Fruit fly (Drosophila melanogaster) whole organism, embryonic: Measurements from ENCODE around the gene CG17754.

Experiments used
- BEAF-32 ChIP-seq: fragments of 200-800 bp; sonication (Bioruptor generic); optimal IDR thresholded peaks from 3 replicates; lab custom pipeline; 2017; ENCODE audit warnings: missing biosample characterization, missing genetic modification characterization, mild to moderate bottlenecking, moderate library complexity, missing genetic modification reagents
- CG10209 ChIP-seq: fragments of 200-800 bp; sonication (Bioruptor generic); optimal IDR thresholded peaks from 3 replicates; lab custom pipeline; 2017; ENCODE audit warnings: missing biosample characterization, mild to moderate bottlenecking, missing genetic modification characterization, missing genetic modification reagents
- CG10366 ChIP-seq: fragments of 200-800 bp; sonication (Bioruptor generic); IDR thresholded peaks from 2 replicates; pipeline ENCODE4 v1.3.6; 2022; ENCODE audit warnings: missing biosample characterization, missing genetic modification characterization
- CG10959 ChIP-seq: fragments of 200-800 bp; sonication (Bioruptor generic); IDR thresholded peaks from 2 replicates; pipeline ENCODE4 v1.3.6; 2022; ENCODE audit warnings: missing biosample characterization, missing genetic modification characterization
- CG1233 ChIP-seq: fragments of 200-800 bp; sonication (Bioruptor generic); optimal IDR thresholded peaks from 4 replicates; lab custom pipeline; 2018; ENCODE audit warnings: missing biosample characterization, mild to moderate bottlenecking, missing genetic modification characterization
- CG12391 ChIP-seq: fragments of 200-800 bp; sonication (Bioruptor generic); optimal IDR thresholded peaks from 3 replicates; lab custom pipeline; 2018; ENCODE audit warnings: missing biosample characterization, mild to moderate bottlenecking, missing genetic modification characterization, moderate library complexity
- CG14710 ChIP-seq: fragments of 200-800 bp; sonication (Bioruptor generic); optimal IDR thresholded peaks from 3 replicates; lab custom pipeline; 2019; ENCODE audit warnings: missing biosample characterization, mild to moderate bottlenecking, missing genetic modification characterization, moderate library complexity
- CG15601 ChIP-seq: fragments of 200-800 bp; sonication (Bioruptor generic); optimal IDR thresholded peaks from 3 replicates; lab custom pipeline; 2019; ENCODE audit warnings: missing biosample characterization, mild to moderate bottlenecking, missing genetic modification characterization, moderate library complexity
- CG1602 ChIP-seq: fragments of 200-800 bp; sonication (Bioruptor generic); optimal IDR thresholded peaks from 3 replicates; lab custom pipeline; 2016; ENCODE audit warnings: missing biosample characterization, missing genetic modification characterization
- CG17328 ChIP-seq: fragments of 200-800 bp; sonication (Bioruptor generic); IDR thresholded peaks from 2 replicates; pipeline ENCODE4 v1.3.6; 2022; ENCODE audit warnings: missing biosample characterization, missing genetic modification characterization
- CG17359 ChIP-seq: fragments of 200-800 bp; sonication (Bioruptor generic); optimal IDR thresholded peaks from 3 replicates; lab custom pipeline; 2018; ENCODE audit warnings: missing biosample characterization, mild to moderate bottlenecking, missing genetic modification characterization, moderate library complexity
- CG2120 ChIP-seq: fragments of 200-800 bp; sonication (Bioruptor generic); optimal IDR thresholded peaks from 3 replicates; lab custom pipeline; 2016; ENCODE audit warnings: missing biosample characterization, missing genetic modification characterization
- CG2678 ChIP-seq: fragments of 200-800 bp; sonication (Bioruptor generic); optimal IDR thresholded peaks from 3 replicates; lab custom pipeline; 2019; ENCODE audit warnings: missing biosample characterization, mild to moderate bottlenecking, missing genetic modification characterization, moderate library complexity
- CG6765 ChIP-seq: fragments of 200-800 bp; sonication (Bioruptor generic); optimal IDR thresholded peaks from 3 replicates; lab custom pipeline; 2017; ENCODE audit warnings: missing biosample characterization, mild to moderate bottlenecking, missing genetic modification characterization
- CG7556 ChIP-seq: fragments of 200-800 bp; sonication (Bioruptor generic); optimal IDR thresholded peaks from 2 replicates; lab custom pipeline; 2017; ENCODE audit warnings: missing biosample characterization, mild to moderate bottlenecking, missing genetic modification characterization
- CG7786 ChIP-seq: fragments of 200-800 bp; sonication (Bioruptor generic); optimal IDR thresholded peaks from 2 replicates; lab custom pipeline; 2016; ENCODE audit warnings: missing biosample characterization, missing genetic modification characterization
- CG8388 ChIP-seq: fragments of 200-800 bp; sonication (Bioruptor generic); optimal IDR thresholded peaks from 2 replicates; lab custom pipeline; 2019; ENCODE audit warnings: missing biosample characterization, mild to moderate bottlenecking, missing genetic modification characterization, moderate library complexity
- CG8944 ChIP-seq: fragments of 200-800 bp; sonication (Bioruptor generic); optimal IDR thresholded peaks from 3 replicates; lab custom pipeline; 2016; ENCODE audit warnings: missing biosample characterization, missing genetic modification characterization
- CG9727 ChIP-seq: fragments of 200-800 bp; sonication (Bioruptor generic); optimal IDR thresholded peaks from 3 replicates; lab custom pipeline; 2017; ENCODE audit warnings: missing biosample characterization, mild to moderate bottlenecking, missing genetic modification characterization
- Chrac-16 ChIP-seq: fragments of 200-800 bp; sonication (Bioruptor generic); optimal IDR thresholded peaks from 3 replicates; lab custom pipeline; 2016; ENCODE audit warnings: missing biosample characterization, missing genetic modification characterization
- Dip2 ChIP-seq: fragments of 200-800 bp; sonication (Bioruptor generic); IDR thresholded peaks from 2 replicates; pipeline ENCODE4 v1.3.6; 2022; ENCODE audit warnings: missing biosample characterization, missing genetic modification characterization
- Hmr ChIP-seq: fragments of 200-800 bp; sonication (Bioruptor generic); optimal IDR thresholded peaks from 3 replicates; lab custom pipeline; 2017; ENCODE audit warnings: mild to moderate bottlenecking, missing biosample characterization, missing genetic modification reagents, missing genetic modification characterization
- Hr3 ChIP-seq: fragments of 200-800 bp; sonication (Bioruptor generic); optimal IDR thresholded peaks from 3 replicates; lab custom pipeline; 2016; ENCODE audit warnings: missing biosample characterization, missing genetic modification characterization
- Hsf ChIP-seq: fragments of 200-800 bp; sonication (Bioruptor generic); optimal IDR thresholded peaks from 3 replicates; lab custom pipeline; 2016; ENCODE audit warnings: missing biosample characterization, missing genetic modification characterization
- Med ChIP-seq: fragments of 200-800 bp; sonication (Bioruptor generic); peaks from one replicate; lab custom pipeline; 2016; ENCODE audit warnings: missing biosample characterization, missing genetic modification characterization, mild to moderate bottlenecking, inconsistent platforms, moderate library complexity
- NK7.1 ChIP-seq: fragments of 200-800 bp; sonication (Bioruptor generic); optimal IDR thresholded peaks from 3 replicates; lab custom pipeline; 2016; ENCODE audit warnings: missing biosample characterization, missing genetic modification characterization
- Ptx1 ChIP-seq: fragments of 200-800 bp; sonication (Bioruptor generic); IDR thresholded peaks from 2 replicates; pipeline ENCODE4 v1.3.6; 2022; ENCODE audit warnings: missing biosample characterization, missing genetic modification characterization
- Ravus ChIP-seq: fragments of 200-800 bp; sonication (Bioruptor generic); IDR thresholded peaks from 2 replicates; pipeline ENCODE4 v1.3.6; 2022; ENCODE audit warnings: missing biosample characterization, missing genetic modification characterization
- Six4 ChIP-seq: fragments of 200-800 bp; sonication (Bioruptor generic); optimal IDR thresholded peaks from 2 replicates; lab custom pipeline; 2016; ENCODE audit warnings: missing biosample characterization, missing genetic modification characterization
- Sox102F ChIP-seq: fragments of 200-800 bp; sonication (Bioruptor generic); optimal IDR thresholded peaks from 2 replicates; lab custom pipeline; 2018; ENCODE audit warnings: missing biosample characterization, mild to moderate bottlenecking, missing genetic modification characterization, moderate library complexity
- Xbp1 ChIP-seq: fragments of 200-800 bp; sonication (Bioruptor generic); optimal IDR thresholded peaks from 3 replicates; lab custom pipeline; 2016; ENCODE audit warnings: missing biosample characterization, mild to moderate bottlenecking, missing genetic modification characterization
- Xrp1 ChIP-seq: fragments of 200-800 bp; sonication (Bioruptor generic); IDR thresholded peaks from 2 replicates; pipeline ENCODE4 v1.3.6; 2022; ENCODE audit warnings: missing biosample characterization, missing genetic modification characterization
- ara ChIP-seq: fragments of 200-800 bp; sonication (Bioruptor generic); IDR thresholded peaks from 2 replicates; pipeline ENCODE4 v1.3.6; 2022; ENCODE audit warnings: missing biosample characterization, missing genetic modification characterization
- cg ChIP-seq: fragments of 200-800 bp; sonication (Bioruptor generic); optimal IDR thresholded peaks from 3 replicates; lab custom pipeline; 2019; ENCODE audit warnings: missing biosample characterization, mild to moderate bottlenecking, missing genetic modification characterization, moderate library complexity
- chinmo ChIP-seq: fragments of 200-800 bp; sonication (Bioruptor generic); IDR thresholded peaks from 4 replicates; pipeline ENCODE4 v1.3.6; 2022; ENCODE audit warnings: missing biosample characterization, missing genetic modification characterization; ENCODE audit not compliant: partially characterized antibody
- disco-r ChIP-seq: fragments of 200-800 bp; sonication (Bioruptor generic); optimal IDR thresholded peaks from 2 replicates; lab custom pipeline; 2016; ENCODE audit warnings: missing biosample characterization, missing genetic modification characterization
- dmrt11E ChIP-seq: fragments of 200-800 bp; sonication (Bioruptor generic); optimal IDR thresholded peaks from 3 replicates; lab custom pipeline; 2018; ENCODE audit warnings: missing biosample characterization, mild to moderate bottlenecking, missing genetic modification characterization, moderate library complexity
- ems ChIP-seq: fragments of 200-800 bp; sonication (Bioruptor generic); optimal IDR thresholded peaks from 3 replicates; lab custom pipeline; 2016; ENCODE audit warnings: missing biosample characterization, missing genetic modification characterization
- grau ChIP-seq: fragments of 200-800 bp; optimal IDR thresholded peaks from 3 replicates; lab custom pipeline; 2019; ENCODE audit warnings: missing biosample characterization, mild to moderate bottlenecking, missing genetic modification characterization, moderate library complexity
- grn ChIP-seq: fragments of 200-800 bp; sonication (Bioruptor generic); optimal IDR thresholded peaks from 3 replicates; lab custom pipeline; 2017; ENCODE audit warnings: missing biosample characterization, missing genetic modification characterization
- lmd ChIP-seq: fragments of 200-800 bp; sonication (Bioruptor generic); IDR thresholded peaks from 2 replicates; pipeline ENCODE4 v1.3.6; 2022; ENCODE audit warnings: missing biosample characterization, missing genetic modification characterization
- mam ChIP-seq: fragments of 200-800 bp; sonication (Bioruptor generic); optimal IDR thresholded peaks from 3 replicates; lab custom pipeline; 2016; ENCODE audit warnings: missing biosample characterization, missing genetic modification characterization
- ranshi ChIP-seq: fragments of 200-800 bp; sonication (Bioruptor generic); IDR thresholded peaks from 2 replicates; pipeline ENCODE4 v1.3.6; 2022; ENCODE audit warnings: missing biosample characterization, missing genetic modification characterization
- sens ChIP-seq: fragments of 200-800 bp; sonication (Bioruptor generic); peaks from one replicate; lab custom pipeline; 2016; ENCODE audit warnings: missing biosample characterization, missing genetic modification characterization
- sug ChIP-seq: fragments of 200-800 bp; optimal IDR thresholded peaks from 2 replicates; lab custom pipeline; 2019; ENCODE audit warnings: missing biosample characterization, mild to moderate bottlenecking, missing genetic modification characterization, moderate library complexity
- tin ChIP-seq: fragments of 200-800 bp; sonication (Bioruptor generic); optimal IDR thresholded peaks from 3 replicates; lab custom pipeline; 2016; ENCODE audit warnings: missing biosample characterization, missing genetic modification characterization
- unpg ChIP-seq: fragments of 200-800 bp; sonication (Bioruptor generic); optimal IDR thresholded peaks from 3 replicates; lab custom pipeline; 2018; ENCODE audit warnings: missing biosample characterization, mild to moderate bottlenecking, missing genetic modification characterization, moderate library complexity
- wdn ChIP-seq: fragments of 200-800 bp; sonication (Bioruptor generic); IDR thresholded peaks from 2 replicates; pipeline ENCODE4 v1.3.6; 2022; ENCODE audit warnings: missing biosample characterization, missing genetic modification characterization
- zen ChIP-seq: fragments of 200-800 bp; sonication (Bioruptor generic); optimal IDR thresholded peaks from 3 replicates; lab custom pipeline; 2018; ENCODE audit warnings: missing biosample characterization, mild to moderate bottlenecking, missing genetic modification characterization, moderate library complexity
- zf30C ChIP-seq: fragments of 200-800 bp; sonication (Bioruptor generic); optimal IDR thresholded peaks from 3 replicates; lab custom pipeline; 2018; ENCODE audit warnings: missing biosample characterization, mild to moderate bottlenecking, missing genetic modification characterization
- zfh1 ChIP-seq: fragments of 200-800 bp; sonication (Bioruptor generic); IDR thresholded peaks from 3 replicates; pipeline ENCODE4 v1.3.6; 2022; ENCODE audit warnings: missing biosample characterization, missing genetic modification characterization

CG17754 gene

DNA sequence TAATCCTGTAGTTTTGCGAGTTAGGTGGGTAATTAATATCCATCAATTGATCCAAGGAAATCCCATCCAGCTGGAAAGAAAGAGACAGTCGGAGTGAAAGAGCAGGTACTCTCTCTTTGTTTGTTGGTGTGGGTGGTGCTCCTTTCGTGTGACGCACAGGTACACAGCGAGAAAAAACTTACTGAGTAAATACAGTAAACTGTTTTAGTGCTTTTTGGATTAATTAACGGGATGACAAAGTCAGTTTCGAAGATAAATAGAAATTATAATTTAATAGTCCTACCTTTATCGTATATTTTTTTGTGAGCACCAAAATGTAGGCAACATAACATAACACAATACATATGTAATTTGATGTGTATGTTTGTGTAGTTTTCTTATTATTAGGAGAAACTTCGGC lies 2.2 kb upstream of the CG17754 start (continued):
- TF ChIP-seq CG8944 (GFP tag; lab: Kevin White, UChicago) (no peak), ems (GFP tag; lab: Kevin White, UChicago) (no peak), dmrt11E (tag; lab: Kevin White, UChicago) (peak; percentile 62), chinmo (GFP tag; lab: Robert Waterston, UW) (no peak), lmd (GFP tag; lab: Robert Waterston, UW) (peak; percentile 15; the same call in 1 of the 2 replicates), CG10209 (no peak), Hmr (no peak), zen (tag; lab: Kevin White, UChicago) (peak; percentile 19), Hsf (GFP tag; lab: Kevin White, UChicago) (peak; percentile 30), CG7556 (peak; percentile 3), CG12391 (tag; lab: Kevin White, UChicago) (peak; percentile 35), sug (tag; lab: Kevin White, UChicago) (no peak), zfh1 (GFP tag; lab: Robert Waterston, UW) (no peak), BEAF-32 (GFP tag; lab: Kevin White, UChicago) (no peak), CG14710 (peak; percentile 7), Xrp1 (GFP tag; lab: Robert Waterston, UW) (peak; percentile 54; the same call in 1 of the 2 replicates), CG10959 (no peak), cg (GFP tag; lab: Kevin White, UChicago) (peak; percentile 61), CG2120 (GFP tag; lab: Kevin White, UChicago) (no peak), ara (GFP tag; lab: Robert Waterston, UW) (peak; percentile 53; the same call in 1 of the 2 replicates), Ptx1 (0 out of 2 replicates have a peak, but pooled peaks have one; percentile 25), mam (GFP tag; lab: Kevin White, UChicago) (no peak), Xbp1 (GFP tag; lab: Kevin White, UChicago) (peak; percentile 5), Sox102F (GFP tag; lab: Kevin White, UChicago) (peak; percentile 33), CG7786 (GFP tag; lab: Kevin White, UChicago) (no peak), NK7.1 (no peak), CG15601 (tag; lab: Kevin White, UChicago) (no peak), CG17328 (GFP tag; lab: Robert Waterston, UW) (peak; percentile 46; the same call in 1 of the 2 replicates), CG9727 (peak; percentile 33), Ravus (GFP tag; lab: Robert Waterston, UW) (no peak), Six4 (no peak), tin (peak; percentile 21), CG17359 (tag; lab: Kevin White, UChicago) (peak; percentile 24), grn (GFP tag; lab: Kevin White, UChicago) (no peak), CG1602 (no peak), ranshi (GFP tag; lab: Robert Waterston, UW) (0 out of 2 replicates have a peak, but pooled peaks have one; percentile 28), Chrac-16 (GFP tag; lab: Kevin White, UChicago) (peak; percentile 24), sens (peak; percentile 59), Dip2 (GFP tag; lab: Robert Waterston, UW) (no peak), wdn (GFP tag; lab: Robert Waterston, UW) (no peak), zf30C (GFP tag; lab: Kevin White, UChicago) (peak; percentile 69), Med (peak; percentile 54), CG6765 (GFP tag; lab: Kevin White, UChicago) (no peak), CG2678 (tag; lab: Kevin White, UChicago) (no peak), Hr3 (peak; percentile 26), CG8388 (GFP tag; lab: Kevin White, UChicago) (peak; percentile 13), unpg (peak; percentile 29), CG1233 (GFP tag; lab: Kevin White, UChicago) (no peak), grau (tag; lab: Kevin White, UChicago) (peak; percentile 3), CG10366 (GFP tag; lab: Robert Waterston, UW) (no peak), disco-r (GFP tag; lab: Kevin White, UChicago) (no peak)
